Worm (Caenorhabditis elegans) whole organism, early embryonic: ENCODE measurements around the gene str-116.
A peak's percentile ranks its signal among the peaks of the same experiment; 100 is the strongest.

ENCODE experiments used
- F13C5.2 ChIP-seq: sonication (generic microtip); optimal IDR thresholded peaks from 2 replicates; lab custom pipeline; 2017; ENCODE audit warnings: mild to moderate bottlenecking, missing genetic modification characterization, inconsistent platforms, missing compliant biosample characterization
- ama-1 ChIP-seq: fragments of 150-350 bp; optimal IDR thresholded peaks from 2 replicates; lab custom pipeline; 2014
- ceh-13 ChIP-seq: fragments of 200-800 bp; sonication (Bioruptor generic); optimal IDR thresholded peaks from 2 replicates; lab custom pipeline; 2018; ENCODE audit warnings: mild to moderate bottlenecking, missing genetic modification characterization, missing compliant biosample characterization
- ets-7 ChIP-seq: sonication (generic microtip); optimal IDR thresholded peaks from 2 replicates; lab custom pipeline; 2016; ENCODE audit warnings: missing genotype, missing genetic modification characterization, missing compliant biosample characterization
- flt-1 ChIP-seq: fragments of 200-800 bp; sonication (Bioruptor generic); IDR thresholded peaks from 2 replicates; pipeline ENCODE4 v1.3.6; 2022; ENCODE audit warnings: missing genetic modification characterization, missing compliant biosample characterization
- hmbx-1 ChIP-seq: sonication (generic microtip); optimal IDR thresholded peaks from 2 replicates; lab custom pipeline; 2016; ENCODE audit warnings: mild to moderate bottlenecking, missing genetic modification characterization, missing compliant biosample characterization
- hmg-4 ChIP-seq: fragments of 200-800 bp; sonication (Bioruptor generic); optimal IDR thresholded peaks from 2 replicates; lab custom pipeline; 2018; ENCODE audit warnings: mild to moderate bottlenecking, missing genetic modification characterization, missing compliant biosample characterization
- hnd-1 ChIP-seq: sonication (generic microtip); optimal IDR thresholded peaks from 2 replicates; lab custom pipeline; 2016; ENCODE audit warnings: missing genetic modification characterization, missing compliant biosample characterization
- pes-1 ChIP-seq: fragments of 200-800 bp; sonication (Bioruptor generic); IDR thresholded peaks from 2 replicates; pipeline ENCODE4 v1.3.6; 2022; ENCODE audit warnings: missing genetic modification reagents, missing genetic modification characterization, missing compliant biosample characterization
- scrt-1 ChIP-seq: fragments of 200-800 bp; sonication (Bioruptor generic); IDR thresholded peaks from 2 replicates; pipeline ENCODE4 v1.3.6; 2022; ENCODE audit warnings: missing genetic modification characterization, missing compliant biosample characterization
- sea-1 ChIP-seq: fragments of 200-800 bp; sonication (Bioruptor generic); conservative IDR thresholded peaks from 2 replicates; pipeline ENCODE4 v1.3.6; 2022; ENCODE audit warnings: missing genetic modification characterization, missing compliant biosample characterization
- tbx-11 ChIP-seq: fragments of 200-800 bp; sonication (Bioruptor generic); IDR thresholded peaks from 2 replicates; pipeline ENCODE4 v1.3.6; 2022; ENCODE audit warnings: missing genetic modification characterization, missing compliant biosample characterization
- tbx-37 ChIP-seq: fragments of 200-800 bp; sonication (Bioruptor generic); conservative IDR thresholded peaks from 2 replicates; pipeline ENCODE4 v1.3.6; 2022; ENCODE audit warnings: missing genetic modification reagents, missing genetic modification characterization, missing compliant biosample characterization
- tra-4 ChIP-seq: sonication (generic microtip); optimal IDR thresholded peaks from 2 replicates; lab custom pipeline; 2017; ENCODE audit warnings: missing genetic modification characterization, missing compliant biosample characterization

- 0 out of 2 replicates have a peak, but pooled peaks have one; percentile 11 for TF ChIP-seq tbx-37
- TF ChIP-seq scrt-1 (GFP tag; lab: Robert Waterston, UW), result no peak
- TF ChIP-seq tbx-11 (GFP tag; lab: Robert Waterston, UW), result no peak
- no peak for TF ChIP-seq tra-4 (tag; lab: Kevin White, UChicago)
- TF ChIP-seq flt-1 (GFP tag; lab: Robert Waterston, UW), result no peak
- TF ChIP-seq pes-1 (GFP tag; lab: Robert Waterston, UW), result no peak
- TF ChIP-seq ceh-13, result no peak
- TF ChIP-seq hmbx-1, result no peak
- TF ChIP-seq ets-7 (tag; lab: Kevin White, UChicago), result no peak
- no peak for TF ChIP-seq hnd-1 (tag; lab: Kevin White, UChicago)
- no peak for TF ChIP-seq ama-1 (lab: Kevin White, UChicago)
- peak; percentile 60 for TF ChIP-seq hmg-4 (GFP tag; lab: Kevin White, UChicago)
- no peak for TF ChIP-seq sea-1 (GFP tag; lab: Robert Waterston, UW)
- peak; percentile 39 for TF ChIP-seq F13C5.2
Measured at ce11 chrV:11228653-11229173, 38.1 kb upstream of the str-116 start, which contains the start of gene pqn-70.
